Fruit fly (Drosophila melanogaster) S2 (cell line): ENCODE measurements around the gene CG1575.
A peak's percentile ranks its signal among the peaks of the same experiment; 100 is the strongest.

ENCODE experiments used
- CG8478 ChIP-seq: fragments of >200 bp; optimal IDR thresholded peaks from 2 replicates; lab custom pipeline; 2018
- CTCF ChIP-seq, 2 experiments: fragments of >200 bp; optimal IDR thresholded peaks; 2 replicates each; lab custom pipeline; 2018

The CG1575 gene

dm6 chrX:8116813-8117212, at the start of gene CG1575:
CG1575 (plus strand) TSS chrX:8117012.
- no peak for TF ChIP-seq CTCF (optimal IDR thresholded peaks at IDR 0.05; lab: Kevin White, UChicago)
- no peak for TF ChIP-seq CG8478 (lab: Kevin White, UChicago)

DNA sequence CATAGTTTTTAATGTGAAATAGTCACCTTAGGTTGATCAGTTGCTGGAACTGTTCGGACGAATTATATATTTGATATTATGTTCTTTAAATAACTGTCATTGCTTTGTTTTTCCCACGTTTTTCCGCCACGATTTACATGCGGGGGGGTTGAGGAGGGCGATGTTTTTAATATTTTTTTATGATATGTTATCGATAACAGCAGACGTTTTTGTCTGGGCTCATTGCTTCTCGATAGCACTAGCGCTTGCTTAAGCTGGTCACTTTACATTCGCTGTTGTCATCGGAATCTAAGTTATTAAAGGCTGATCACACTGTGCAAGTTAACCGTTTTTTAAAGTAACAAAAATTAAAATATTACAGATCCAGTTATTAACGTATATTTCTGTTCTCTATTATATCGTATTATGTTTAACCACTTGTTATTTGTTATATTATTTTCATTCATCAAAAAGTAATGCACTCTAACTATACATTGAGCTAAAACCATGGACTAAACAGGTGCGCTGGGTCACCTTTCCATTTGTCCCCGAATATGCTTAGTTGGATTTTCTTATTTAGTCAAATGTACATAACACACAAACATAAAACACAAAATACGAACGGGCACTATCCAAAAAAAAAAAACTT, 41.4 kb upstream of the CG1575 start, which contains the start of the genes Upf2 and CG1571:
Upf2 (minus strand) TSS at position 167 of the 628 bp plus-strand sequence.
CG1571 (plus strand) TSS at position 578 of the 628 bp plus-strand sequence.
- TF ChIP-seq CTCF (optimal IDR thresholded peaks at IDR 0.05; lab: Kevin White, UChicago) (no peak), CG8478 (lab: Kevin White, UChicago) (no peak)

dm6 chrX:8080174-8080573, 36.6 kb upstream of the CG1575 start:
- no peak for TF ChIP-seq CG8478 (lab: Kevin White, UChicago)

- TF ChIP-seq CG8478 (lab: Kevin White, UChicago): no peak
- TF ChIP-seq CTCF (optimal IDR thresholded peaks at IDR 0.05; lab: Kevin White, UChicago): no peak
These were observed 35.2 kb upstream of the CG1575 start, which contains the start of gene Ldsdh1 for dm6 chrX:8081427-8082185. Ldsdh1 (minus strand) TSS chrX:8081605.

DNA sequence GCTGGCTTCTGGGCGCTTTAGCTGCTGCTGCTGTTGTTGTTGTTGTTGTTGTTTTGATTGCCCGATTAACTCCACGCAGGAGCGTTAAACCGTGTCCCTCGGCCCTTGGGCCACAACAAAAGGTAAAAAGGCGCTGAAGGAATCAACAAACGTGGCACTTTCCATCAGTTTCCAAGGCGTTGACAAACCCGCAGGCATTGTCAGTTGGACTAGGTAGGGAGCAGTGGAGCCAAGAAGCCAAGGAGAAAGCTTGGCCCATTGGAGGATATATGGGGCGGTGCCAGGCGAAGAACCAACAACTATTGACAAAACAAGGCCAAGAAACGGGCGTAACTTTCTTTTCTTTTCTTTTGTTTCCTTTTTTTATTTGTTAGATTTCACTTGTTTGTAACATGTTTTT, 29.7 kb upstream of the CG1575 start, which contains the start of gene CG2256:
CG2256 (minus strand) TSS at position 101 of the 400 bp plus-strand sequence.
- no peak for TF ChIP-seq CG8478 (lab: Kevin White, UChicago)
- TF ChIP-seq CTCF (optimal IDR thresholded peaks at IDR 0.05; lab: Kevin White, UChicago): no peak

DNA sequence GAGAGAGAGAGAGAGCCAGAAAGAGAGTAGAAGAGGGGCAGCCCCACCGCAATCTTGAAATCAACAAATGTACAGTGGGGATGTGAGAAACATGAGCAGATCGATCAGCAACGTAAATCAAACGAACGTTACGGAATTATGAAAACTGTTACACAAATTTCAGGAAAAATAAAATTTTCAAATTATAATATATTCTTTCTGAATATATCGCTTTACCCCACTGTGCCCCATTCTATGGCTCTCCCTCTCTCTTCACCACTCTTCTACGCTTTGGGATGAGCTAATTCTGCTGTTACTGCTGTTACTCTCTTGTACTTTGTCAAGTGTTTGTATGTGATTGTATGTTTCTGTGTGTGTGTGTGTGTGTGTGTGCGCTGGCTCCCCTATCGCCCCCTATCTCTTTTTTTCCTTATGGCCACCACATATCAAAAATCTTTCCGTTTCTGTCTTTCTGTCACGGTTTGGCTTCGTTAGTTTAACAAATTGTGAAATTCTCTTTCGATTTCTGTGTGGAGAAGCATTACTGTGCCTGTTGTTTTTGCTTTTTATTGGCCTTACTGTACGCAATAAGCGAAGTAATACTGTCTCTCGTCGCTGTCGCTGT, 25.7 kb upstream of the CG1575 start:
- TF ChIP-seq CG8478 (lab: Kevin White, UChicago): no peak
- TF ChIP-seq CTCF (optimal IDR thresholded peaks at IDR 0.05; lab: Kevin White, UChicago): no peak

- TF ChIP-seq CG8478 (lab: Kevin White, UChicago) (no peak), CTCF (optimal IDR thresholded peaks at IDR 0.05; lab: Kevin White, UChicago) (no peak)
These were observed 24.6 kb upstream of the CG1575 start for dm6 chrX:8092075-8092682.

DNA sequence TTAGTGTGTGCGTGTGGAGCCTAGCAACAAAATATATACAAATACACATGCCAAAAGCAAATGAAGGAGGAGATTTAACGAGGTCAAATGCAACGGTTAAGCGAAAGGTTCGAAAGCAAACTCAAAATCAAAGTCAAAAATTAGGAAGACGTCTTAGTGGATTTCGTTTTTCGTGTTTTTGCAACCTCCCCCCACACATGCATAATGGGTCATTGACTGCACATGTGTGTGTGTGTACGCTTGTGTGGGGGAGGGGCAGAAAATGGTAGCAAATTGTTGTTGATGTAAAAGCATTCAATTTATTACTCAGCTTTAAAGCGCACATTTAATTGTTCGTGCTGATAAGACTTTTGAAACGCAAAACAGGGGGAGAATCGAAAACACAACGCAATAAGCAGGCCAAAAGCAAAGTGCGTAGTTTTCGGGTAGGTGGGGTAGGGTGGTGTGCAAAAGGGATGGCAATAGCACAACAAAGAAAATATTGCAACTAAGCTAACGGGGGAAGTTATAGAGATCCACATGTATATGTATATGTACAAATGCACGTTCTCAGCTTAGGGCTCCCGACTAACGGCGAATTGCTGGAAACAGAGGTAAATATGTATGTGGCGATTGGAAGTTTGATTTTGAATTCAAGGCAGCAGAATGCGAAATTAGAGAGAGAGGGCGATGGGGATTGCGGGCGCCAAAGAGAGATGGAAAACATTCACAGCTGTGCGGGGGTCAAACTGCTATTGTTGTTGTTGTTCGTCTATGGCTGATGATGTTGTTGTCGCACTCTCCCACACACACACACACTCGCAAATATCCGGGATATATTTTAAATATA, 23.7 kb upstream of the CG1575 start:
- TF ChIP-seq CTCF (optimal IDR thresholded peaks at IDR 0.05; lab: Kevin White, UChicago) (no peak), CG8478 (lab: Kevin White, UChicago) (no peak)

DNA sequence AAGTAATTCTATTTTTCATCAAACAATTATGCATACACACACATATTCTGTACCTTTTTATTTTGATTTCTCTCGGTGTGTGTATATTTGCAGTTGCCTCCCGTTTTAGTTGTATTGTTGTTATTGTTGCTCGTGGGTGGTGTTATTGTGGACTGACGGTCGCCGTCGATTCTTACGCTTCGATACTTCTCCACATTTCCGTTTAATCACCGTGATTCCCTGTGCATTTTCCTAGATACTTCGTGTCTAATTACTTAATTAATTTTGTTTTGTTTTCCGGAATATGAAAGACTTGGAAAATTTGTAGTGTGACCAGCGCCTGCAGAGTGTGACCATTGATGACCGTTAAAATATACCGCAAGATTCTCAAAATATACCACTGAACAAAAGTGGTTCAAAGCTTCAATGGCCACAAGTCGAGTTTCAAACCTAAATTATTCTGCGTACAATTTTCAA, 23.1 kb upstream of the CG1575 start, which contains the start of gene UbcE2H:
UbcE2H (minus strand) TSS at position 343 of the 456 bp plus-strand sequence.
- TF ChIP-seq CTCF (optimal IDR thresholded peaks at IDR 0.05; lab: Kevin White, UChicago) (peak in 1 of 2 experiments; percentile 50), CG8478 (lab: Kevin White, UChicago) (no peak)

- TF ChIP-seq CG8478 (lab: Kevin White, UChicago): no peak
- TF ChIP-seq CTCF (optimal IDR thresholded peaks at IDR 0.05; lab: Kevin White, UChicago): no peak
These were observed 16.6 kb upstream of the CG1575 start for dm6 chrX:8100026-8100825.

DNA sequence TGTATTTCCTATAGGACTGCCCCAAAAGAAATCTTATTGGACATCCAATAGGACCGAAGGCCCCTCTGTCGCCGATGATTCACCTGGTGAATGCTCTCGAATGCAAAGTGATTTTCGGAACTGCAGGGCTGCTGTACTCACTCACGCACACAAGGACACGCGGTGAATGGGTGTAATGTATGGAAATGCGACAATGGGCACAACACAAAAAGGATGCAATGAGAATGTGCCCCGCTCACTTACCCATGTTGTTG, 16.1 kb upstream of the CG1575 start:
- TF ChIP-seq CG8478 (lab: Kevin White, UChicago): no peak
- no peak for TF ChIP-seq CTCF (optimal IDR thresholded peaks at IDR 0.05; lab: Kevin White, UChicago)

DNA sequence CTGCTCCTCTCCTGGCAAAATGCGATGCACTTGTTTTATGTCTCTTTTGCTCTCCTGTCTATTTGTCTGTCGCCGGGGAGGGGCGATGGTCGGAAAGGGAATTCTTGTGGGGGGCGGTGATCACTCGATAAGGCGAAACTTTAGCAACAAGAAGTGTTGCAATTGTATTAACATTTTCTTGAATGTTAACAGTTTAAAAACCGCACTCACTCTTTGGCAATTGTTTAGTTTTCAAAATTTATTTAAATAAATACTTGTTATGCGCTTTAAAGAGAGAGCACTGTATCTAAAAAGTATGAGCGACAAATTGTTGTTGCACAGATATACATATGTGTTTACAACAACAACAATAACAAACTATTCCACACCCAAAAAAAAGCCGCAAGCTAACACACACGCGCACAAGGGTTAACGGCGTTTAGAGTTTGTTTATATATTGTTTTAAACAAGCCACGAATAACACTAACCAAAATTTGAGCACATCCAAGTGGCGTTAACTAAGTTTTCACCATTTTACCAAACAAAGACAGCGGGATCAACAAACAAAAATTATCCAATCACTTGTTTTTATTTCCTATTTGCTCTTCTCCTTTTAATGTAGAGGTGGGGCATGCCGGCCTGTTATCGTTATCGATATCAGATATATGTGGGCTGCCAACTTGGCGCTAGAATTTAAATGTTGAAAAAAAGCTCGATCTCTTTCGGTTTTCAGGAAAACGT, 15.2 kb upstream of the CG1575 start, which contains the start of gene CG2258:
CG2258 (minus strand) TSS at position 617 of the 720 bp plus-strand sequence.
- TF ChIP-seq CG8478 (lab: Kevin White, UChicago): no peak
- no peak for TF ChIP-seq CTCF (optimal IDR thresholded peaks at IDR 0.05; lab: Kevin White, UChicago)
